Worm (Caenorhabditis elegans) whole organism, young adult: ENCODE results near the gene F40F9.10.

ENCODE experiments used
- C06A6.2 ChIP-seq: fragments of 200-800 bp; sonication (Bioruptor generic); conservative IDR thresholded peaks from 2 replicates; pipeline ENCODE4 v1.3.6; 2022; ENCODE audit warnings: missing genetic modification characterization, missing compliant biosample characterization
- F10E7.11 ChIP-seq: sonication (generic microtip); optimal IDR thresholded peaks from 2 replicates; lab custom pipeline; 2017; ENCODE audit warnings: mild to moderate bottlenecking, missing genetic modification characterization, moderate library complexity, missing compliant biosample characterization
- F33H1.4 ChIP-seq: fragments of 200-800 bp; sonication (Bioruptor generic); IDR thresholded peaks from 2 replicates; pipeline ENCODE4 v1.3.6; 2022; ENCODE audit warnings: missing genetic modification reagents, missing genetic modification characterization, missing compliant biosample characterization
- F37B4.10 ChIP-seq: fragments of 200-800 bp; sonication (Bioruptor generic); IDR thresholded peaks from 2 replicates; pipeline ENCODE4 v1.3.6; 2022; ENCODE audit warnings: missing genetic modification characterization, missing compliant biosample characterization
- F52B5.7 ChIP-seq: sonication (generic microtip); optimal IDR thresholded peaks from 2 replicates; lab custom pipeline; 2016; ENCODE audit warnings: mild to moderate bottlenecking, missing genetic modification characterization, missing compliant biosample characterization
- K12H6.12 ChIP-seq: fragments of 200-800 bp; sonication (Bioruptor generic); optimal IDR thresholded peaks from 2 replicates; lab custom pipeline; 2018; ENCODE audit warnings: mild to moderate bottlenecking, missing genetic modification characterization, missing compliant biosample characterization
- T07F8.4 ChIP-seq: sonication (generic microtip); optimal IDR thresholded peaks from 2 replicates; lab custom pipeline; 2016; ENCODE audit warnings: mild to moderate bottlenecking, missing genetic modification characterization, moderate library complexity, missing compliant biosample characterization
- Y79H2A.3 ChIP-seq: fragments of 200-800 bp; sonication (Bioruptor generic); conservative IDR thresholded peaks from 2 replicates; pipeline ENCODE4 v1.3.6; 2022; ENCODE audit warnings: missing genetic modification reagents, missing genetic modification characterization, missing compliant biosample characterization
- ZK185.1 ChIP-seq: sonication (generic microtip); optimal IDR thresholded peaks from 2 replicates; lab custom pipeline; 2016; ENCODE audit warnings: mild to moderate bottlenecking, missing genetic modification characterization, missing compliant biosample characterization; ENCODE audit not compliant: poor library complexity, severe bottlenecking
- athp-1 ChIP-seq: sonication (generic microtip); optimal IDR thresholded peaks from 2 replicates; lab custom pipeline; 2017; ENCODE audit warnings: mild to moderate bottlenecking, missing genetic modification characterization, missing compliant biosample characterization
- attf-5 ChIP-seq: fragments of 200-800 bp; sonication (Bioruptor generic); optimal IDR thresholded peaks from 2 replicates; lab custom pipeline; 2018; ENCODE audit warnings: mild to moderate bottlenecking, missing genetic modification characterization, missing compliant biosample characterization
- bed-1 ChIP-seq: fragments of 200-800 bp; sonication (Bioruptor generic); IDR thresholded peaks from 2 replicates; pipeline ENCODE4 v1.3.6; 2022; ENCODE audit warnings: missing genetic modification reagents, missing genetic modification characterization, missing compliant biosample characterization
- bed-2 ChIP-seq: fragments of 200-800 bp; sonication (Bioruptor generic); IDR thresholded peaks from 2 replicates; pipeline ENCODE4 v1.3.6; 2022; ENCODE audit warnings: missing genetic modification reagents, missing genetic modification characterization, missing compliant biosample characterization
- cebp-1 ChIP-seq, 2 experiments: fragments of 200-800 bp in 1 of 2; sonication (Bioruptor generic) in 1 of 2; sonication (generic microtip) in 1 of 2; IDR thresholded peaks in 1 of 2; optimal IDR thresholded peaks in 1 of 2; 2 replicates each; pipeline versions ENCODE4 v1.3.6 to Lab custom; 2017 to 2022; ENCODE audit warnings: missing compliant biosample characterization in 2 of 2, missing genetic modification characterization in 2 of 2, mild to moderate bottlenecking in 1 of 2, missing genetic modification reagents in 1 of 2, moderate library complexity in 1 of 2
- ceh-27 ChIP-seq: fragments of 200-800 bp; sonication (Bioruptor generic); optimal IDR thresholded peaks from 2 replicates; lab custom pipeline; 2018; ENCODE audit warnings: mild to moderate bottlenecking, missing genetic modification characterization, moderate library complexity, missing compliant biosample characterization
- ceh-58 ChIP-seq: fragments of 200-800 bp; sonication (Bioruptor generic); IDR thresholded peaks from 2 replicates; pipeline ENCODE4 v1.3.6; 2022; ENCODE audit warnings: missing genetic modification characterization, missing compliant biosample characterization
- ceh-91 ChIP-seq: fragments of 200-800 bp; sonication (Bioruptor generic); IDR thresholded peaks from 2 replicates; pipeline ENCODE4 v1.3.6; 2022; ENCODE audit warnings: missing genetic modification reagents, missing genetic modification characterization, missing compliant biosample characterization
- chd-7 ChIP-seq: sonication (generic microtip); optimal IDR thresholded peaks from 2 replicates; lab custom pipeline; 2016; ENCODE audit warnings: mild to moderate bottlenecking, missing genetic modification characterization, moderate library complexity, missing compliant biosample characterization
- die-1 ChIP-seq: sonication (generic microtip); optimal IDR thresholded peaks from 2 replicates; lab custom pipeline; 2016; ENCODE audit warnings: missing genotype, mild to moderate bottlenecking, missing genetic modification characterization, missing compliant biosample characterization
- dpl-1 ChIP-seq: fragments of 150-350 bp; optimal IDR thresholded peaks from 2 replicates; lab custom pipeline; 2014; ENCODE audit warnings: missing biosample characterization, missing genetic modification reagents, missing genetic modification characterization
- efl-1 ChIP-seq: fragments of 150-350 bp; optimal IDR thresholded peaks from 2 replicates; lab custom pipeline; 2014; ENCODE audit warnings: missing biosample characterization, missing genetic modification reagents, missing genetic modification characterization
- fkh-3 ChIP-seq: sonication (generic microtip); optimal IDR thresholded peaks from 2 replicates; lab custom pipeline; 2016; ENCODE audit warnings: mild to moderate bottlenecking, missing genetic modification characterization, missing compliant biosample characterization
- hlh-12 ChIP-seq: sonication (generic microtip); optimal IDR thresholded peaks from 2 replicates; lab custom pipeline; 2016; ENCODE audit warnings: missing genetic modification characterization, missing compliant biosample characterization
- hmg-1.2 ChIP-seq: fragments of 200-800 bp; sonication (Bioruptor generic); IDR thresholded peaks from 2 replicates; pipeline ENCODE4 v1.3.6; 2022; ENCODE audit warnings: missing genetic modification reagents, missing genetic modification characterization, missing compliant biosample characterization
- hmg-20 ChIP-seq: fragments of 200-800 bp; sonication (Bioruptor generic); IDR thresholded peaks from 2 replicates; pipeline ENCODE4 v1.3.6; 2022; ENCODE audit warnings: missing genetic modification reagents, missing genetic modification characterization, missing compliant biosample characterization
- lin-26 ChIP-seq: fragments of 200-800 bp; sonication (Bioruptor generic); IDR thresholded peaks from 2 replicates; pipeline ENCODE4 v1.3.6; 2022; ENCODE audit warnings: missing genetic modification reagents, missing genetic modification characterization, missing compliant biosample characterization
- lir-1 ChIP-seq: fragments of 200-800 bp; sonication (Bioruptor generic); conservative IDR thresholded peaks from 2 replicates; pipeline ENCODE4 v1.3.6; 2022; ENCODE audit warnings: missing genetic modification reagents, missing genetic modification characterization, missing compliant biosample characterization
- lsl-1 ChIP-seq: fragments of 200-800 bp; sonication (Bioruptor generic); optimal IDR thresholded peaks from 2 replicates; lab custom pipeline; 2018; ENCODE audit warnings: mild to moderate bottlenecking, missing genetic modification characterization, moderate library complexity, missing compliant biosample characterization
- madf-3 ChIP-seq: fragments of 200-800 bp; sonication (Bioruptor generic); IDR thresholded peaks from 2 replicates; pipeline ENCODE4 v1.3.6; 2022; ENCODE audit warnings: missing genetic modification reagents, missing genetic modification characterization, missing compliant biosample characterization
- madf-6 ChIP-seq: fragments of 200-800 bp; sonication (Bioruptor generic); IDR thresholded peaks from 2 replicates; pipeline ENCODE4 v1.3.6; 2022; ENCODE audit warnings: missing genetic modification reagents, missing genetic modification characterization, missing compliant biosample characterization
- madf-8 ChIP-seq: fragments of 200-800 bp; sonication (Bioruptor generic); conservative IDR thresholded peaks from 2 replicates; pipeline ENCODE4 v1.3.6; 2022; ENCODE audit warnings: missing genetic modification reagents, missing genetic modification characterization, missing compliant biosample characterization
- nfya-1 ChIP-seq: sonication (generic microtip); optimal IDR thresholded peaks from 2 replicates; lab custom pipeline; 2017; ENCODE audit warnings: antibody characterized with exemption, missing compliant biosample characterization, missing genetic modification characterization, borderline replicate concordance; ENCODE audit not compliant: insufficient read depth
- nhr-179 ChIP-seq: sonication (generic microtip); optimal IDR thresholded peaks from 2 replicates; lab custom pipeline; 2016; ENCODE audit warnings: mild to moderate bottlenecking, missing genetic modification characterization, missing compliant biosample characterization
- nhr-80 ChIP-seq: sonication (generic microtip); optimal IDR thresholded peaks from 2 replicates; lab custom pipeline; 2016; ENCODE audit warnings: missing genetic modification characterization, missing compliant biosample characterization
- pbrm-1 ChIP-seq: fragments of 200-800 bp; sonication (Bioruptor generic); IDR thresholded peaks from 2 replicates; pipeline ENCODE4 v1.3.6; 2022; ENCODE audit warnings: missing genetic modification reagents, missing genetic modification characterization, missing compliant biosample characterization
- rec-8 ChIP-seq, 2 experiments: sonication (generic microtip); optimal IDR thresholded peaks; 2 replicates each; lab custom pipeline; 2016; ENCODE audit warnings: mild to moderate bottlenecking in 2 of 2, missing genetic modification characterization in 2 of 2, missing genetic modification reagents in 2 of 2, missing genotype in 2 of 2, missing biosample characterization in 1 of 2, missing compliant biosample characterization in 1 of 2, moderate library complexity in 1 of 2
- sdz-38 ChIP-seq: sonication (generic microtip); optimal IDR thresholded peaks from 2 replicates; lab custom pipeline; 2016; ENCODE audit warnings: missing genotype, missing genetic modification characterization, missing compliant biosample characterization
- snpc-3.4 ChIP-seq: sonication (generic microtip); optimal IDR thresholded peaks from 2 replicates; lab custom pipeline; 2017; ENCODE audit warnings: missing genetic modification characterization, mild to moderate bottlenecking, missing compliant biosample characterization, antibody characterized with exemption, moderate library complexity, missing genotype, missing genetic modification reagents
- sptf-2 ChIP-seq: fragments of 200-800 bp; sonication (Bioruptor generic); optimal IDR thresholded peaks from 2 replicates; lab custom pipeline; 2018; ENCODE audit warnings: mild to moderate bottlenecking, missing genetic modification characterization, missing compliant biosample characterization
- tlf-1 ChIP-seq: fragments of 200-800 bp; sonication (Bioruptor generic); optimal IDR thresholded peaks from 2 replicates; lab custom pipeline; 2018; ENCODE audit warnings: mild to moderate bottlenecking, missing genetic modification characterization, missing compliant biosample characterization
- xnd-1 ChIP-seq: sonication (generic microtip); optimal IDR thresholded peaks from 2 replicates; lab custom pipeline; 2016; ENCODE audit warnings: missing genotype, missing genetic modification reagents, missing genetic modification characterization, missing compliant biosample characterization
- zfh-2 ChIP-seq: fragments of 200-800 bp; sonication (Bioruptor generic); conservative IDR thresholded peaks from 2 replicates; pipeline ENCODE4 v1.3.6; 2022; ENCODE audit warnings: missing genetic modification reagents, missing genetic modification characterization, missing compliant biosample characterization
- ztf-3 ChIP-seq: fragments of 200-800 bp; sonication (Bioruptor generic); optimal IDR thresholded peaks from 2 replicates; lab custom pipeline; 2018; ENCODE audit warnings: mild to moderate bottlenecking, missing genetic modification characterization, missing compliant biosample characterization
- ztf-6 ChIP-seq: fragments of 200-800 bp; sonication (Bioruptor generic); IDR thresholded peaks from 2 replicates; pipeline ENCODE4 v1.3.6; 2022; ENCODE audit warnings: missing genetic modification reagents, missing genetic modification characterization, missing compliant biosample characterization

F40F9.10 gene

DNA sequence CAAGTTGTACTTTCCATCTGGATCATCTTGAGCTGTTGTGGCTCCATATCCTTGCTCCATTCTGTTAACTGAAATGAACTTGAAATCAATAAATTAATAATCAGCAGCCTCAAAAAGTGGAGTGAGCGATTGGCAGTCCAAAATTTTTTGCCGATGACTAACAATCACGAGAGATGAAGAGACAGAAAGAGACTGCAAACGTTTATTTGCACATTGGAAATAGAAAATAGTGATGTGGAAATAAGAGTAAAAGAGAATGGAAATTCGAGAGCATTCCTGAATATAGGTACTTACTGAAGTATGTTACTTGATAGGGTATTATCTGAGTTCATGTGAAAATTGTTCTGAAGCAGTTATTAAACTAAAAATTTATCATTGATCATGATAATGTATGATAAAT lies 3.7 kb downstream of the F40F9.10 start, which contains the start of gene tag-120:
tag-120 (minus strand) TSS at position 68 of the 400 bp plus-strand sequence.
- TF ChIP-seq sdz-38 (tag; lab: Kevin White, UChicago) (no peak), nhr-80 (tag; lab: Kevin White, UChicago) (peak; percentile 49)

DNA sequence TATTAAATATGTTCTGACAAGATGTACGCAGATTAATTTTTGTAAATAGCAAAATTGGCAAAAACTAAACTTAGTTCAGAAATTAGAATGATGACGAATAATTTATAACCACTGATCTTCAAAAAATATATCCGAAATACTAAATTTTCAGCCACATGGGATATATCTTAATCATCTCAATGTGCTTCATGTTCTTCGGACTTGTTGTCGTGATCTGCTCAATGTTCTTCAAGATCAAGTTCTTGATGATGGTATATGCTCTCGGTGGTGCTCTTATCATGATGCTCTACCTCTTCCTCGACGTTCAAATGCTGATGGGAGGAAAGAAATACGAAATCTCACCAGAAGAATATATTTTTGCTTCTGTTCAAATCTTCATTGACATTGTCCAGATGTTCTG lies 6.8 kb downstream of the F40F9.10 start:
- TF ChIP-seq lin-26 = no peak
- TF ChIP-seq snpc-3.4 (tag; lab: Kevin White, UChicago) = no peak
- TF ChIP-seq ZK185.1 (tag; lab: Kevin White, UChicago) = no peak
- no peak for TF ChIP-seq F10E7.11 (tag; lab: Kevin White, UChicago)
- no peak for TF ChIP-seq Y79H2A.3 (GFP tag; lab: Robert Waterston, UW)
- no peak for TF ChIP-seq T07F8.4 (tag; lab: Kevin White, UChicago)
- no peak for TF ChIP-seq athp-1 (tag; lab: Kevin White, UChicago)

DNA sequence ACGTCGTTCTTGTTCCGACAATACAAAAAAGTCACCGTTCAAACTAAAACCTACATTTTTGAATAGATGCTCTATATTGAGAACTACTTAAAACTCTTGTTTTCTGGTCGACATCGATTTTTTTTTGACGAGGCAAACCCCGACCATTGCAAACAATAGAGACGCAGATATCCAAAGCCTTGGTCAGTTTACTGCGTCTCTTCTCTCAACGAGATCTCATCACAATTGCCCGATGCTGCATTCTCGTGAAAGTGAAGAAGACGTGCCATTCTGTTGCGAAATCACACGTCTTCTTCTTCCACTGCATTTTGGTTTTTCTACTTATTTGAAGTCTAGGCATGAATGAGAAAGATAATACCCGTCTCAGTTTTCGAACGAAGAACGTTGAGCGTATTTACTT lies 9.0 kb downstream of the F40F9.10 start:
- TF ChIP-seq hmg-20 (no peak), K12H6.12 (tag; lab: Kevin White, UChicago) (peak; percentile 47), cebp-1 (GFP tag; IDR thresholded peaks at IDR 0.05; lab: Robert Waterston, UW) (peak; percentile 78; the same call in 1 of the 2 replicates), cebp-1 (tag; optimal IDR thresholded peaks at IDR 0.05; lab: Kevin White, UChicago) (peak; percentile 96), C06A6.2 (GFP tag; lab: Robert Waterston, UW) (no peak), hmg-1.2 (GFP tag; lab: Robert Waterston, UW) (peak; percentile 63; the same call in 1 of the 2 replicates), ceh-27 (peak; percentile 74)

DNA sequence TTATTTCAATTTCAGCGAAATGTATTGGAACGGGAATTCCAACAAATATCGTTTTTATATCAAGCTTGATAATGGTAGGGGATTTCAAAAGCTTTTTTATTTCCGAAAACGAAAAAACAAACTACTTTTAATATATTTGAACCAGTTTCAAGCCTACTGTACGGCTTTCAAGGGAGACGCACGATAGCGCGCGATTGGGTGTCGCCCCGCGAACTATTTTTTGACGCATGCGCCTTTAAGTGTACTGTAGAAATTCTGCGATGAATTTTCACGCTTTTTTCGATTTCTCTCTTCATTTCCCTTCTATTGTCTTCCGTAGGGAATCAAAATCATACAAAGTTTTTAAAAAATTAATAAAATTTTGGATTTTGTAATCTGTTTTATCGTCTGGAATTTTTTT lies 9.9 kb downstream of the F40F9.10 start:
- TF ChIP-seq ztf-6 (GFP tag; lab: Robert Waterston, UW) = no peak
- TF ChIP-seq madf-3 = no peak
- no peak for TF ChIP-seq snpc-3.4 (tag; lab: Kevin White, UChicago)
- TF ChIP-seq nfya-1 (tag; lab: Kevin White, UChicago) = no peak
- TF ChIP-seq lsl-1 (GFP tag; lab: Kevin White, UChicago) = peak; percentile 86
- TF ChIP-seq hlh-12 = no peak
- TF ChIP-seq F37B4.10 (GFP tag; lab: Robert Waterston, UW) = no peak
- TF ChIP-seq fkh-3 (tag; lab: Kevin White, UChicago) = no peak
- no peak for TF ChIP-seq die-1 (tag; lab: Kevin White, UChicago)
- no peak for TF ChIP-seq ceh-58 (GFP tag; lab: Robert Waterston, UW)
- TF ChIP-seq rec-8 (tag; optimal IDR thresholded peaks at IDR 0.05; lab: Kevin White, UChicago) = no peak
- peak; percentile 63 for TF ChIP-seq ceh-91 (GFP tag; lab: Robert Waterston, UW)
- TF ChIP-seq lir-1 (GFP tag; lab: Robert Waterston, UW) = no peak
- no peak for TF ChIP-seq nhr-179 (tag; lab: Kevin White, UChicago)
- TF ChIP-seq zfh-2 (GFP tag; lab: Robert Waterston, UW) = no peak
- TF ChIP-seq madf-8 (GFP tag; lab: Robert Waterston, UW) = peak; percentile 44
- TF ChIP-seq efl-1 (GFP tag; lab: Kevin White, UChicago) = peak; percentile 85
- peak; percentile 64 for TF ChIP-seq F33H1.4 (GFP tag; lab: Robert Waterston, UW)
- no peak for TF ChIP-seq sptf-2
- no peak for TF ChIP-seq bed-1
- peak; percentile 43 for TF ChIP-seq dpl-1 (GFP tag; lab: Kevin White, UChicago)
- peak; percentile 83 for TF ChIP-seq madf-6
- no peak for TF ChIP-seq hmg-20
- TF ChIP-seq F52B5.7 (tag; lab: Kevin White, UChicago) = no peak
- no peak for TF ChIP-seq pbrm-1 (GFP tag; lab: Robert Waterston, UW)
- no peak for TF ChIP-seq attf-5
- TF ChIP-seq bed-2 = no peak
- peak; percentile 42 for TF ChIP-seq xnd-1 (tag; lab: Kevin White, UChicago)
- TF ChIP-seq tlf-1 (GFP tag; lab: Kevin White, UChicago) = no peak
- TF ChIP-seq ztf-3 (GFP tag; lab: Kevin White, UChicago) = no peak
- no peak for TF ChIP-seq chd-7
